Worm (Caenorhabditis elegans) whole organism, L1 larva: Measurements from ENCODE around the gene Y39A3CL.4.

ENCODE experiments used
- C04F5.9 ChIP-seq: sonication (generic microtip); optimal IDR thresholded peaks from 2 replicates; lab custom pipeline; 2016; ENCODE audit warnings: missing genetic modification characterization, missing compliant biosample characterization
- alr-1 ChIP-seq: fragments of 200-800 bp; sonication (Bioruptor generic); optimal IDR thresholded peaks from 2 replicates; lab custom pipeline; 2018; ENCODE audit warnings: borderline replicate concordance, mild to moderate bottlenecking, missing genetic modification characterization, missing compliant biosample characterization
- ama-1 ChIP-seq: fragments of 150-350 bp; optimal IDR thresholded peaks from 2 replicates; lab custom pipeline; 2014
- ceh-8 ChIP-seq: fragments of 200-800 bp; sonication (Bioruptor generic); optimal IDR thresholded peaks from 2 replicates; lab custom pipeline; 2018; ENCODE audit warnings: mild to moderate bottlenecking, missing genetic modification characterization, moderate library complexity, missing compliant biosample characterization
- dsc-1 ChIP-seq: sonication (generic microtip); optimal IDR thresholded peaks from 2 replicates; lab custom pipeline; 2016; ENCODE audit warnings: mild to moderate bottlenecking, missing genetic modification characterization, missing compliant biosample characterization
- efl-1 ChIP-seq, 4 experiments: fragments of 150-350 bp; optimal IDR thresholded peaks in 3 of 4; peaks in 1 of 4; 1 replicate in 1 of 4; 2 replicates in 3 of 4; lab custom pipeline; 2014; ENCODE audit warnings: missing biosample characterization in 2 of 4, missing genetic modification characterization in 2 of 4, missing genetic modification reagents in 2 of 4
- egl-13 ChIP-seq: sonication (generic microtip); optimal IDR thresholded peaks from 2 replicates; lab custom pipeline; 2016; ENCODE audit warnings: missing genotype, missing genetic modification reagents, missing genetic modification characterization, missing compliant biosample characterization
- egl-27 ChIP-seq, 2 experiments: fragments of 150-350 bp in 1 of 2; sonication (generic microtip); optimal IDR thresholded peaks; 3 replicates each; lab custom pipeline; 2017 to 2018; ENCODE audit warnings: missing biosample characterization in 2 of 2, missing genetic modification characterization in 2 of 2, missing genetic modification reagents in 2 of 2
- elt-3 ChIP-seq, 6 experiments: fragments of 150-350 bp in 1 of 6; sonication (generic microtip); optimal IDR thresholded peaks; 2 replicates each; lab custom pipeline; 2017 to 2018; ENCODE audit warnings: missing biosample characterization in 6 of 6, missing genetic modification characterization in 6 of 6, inconsistent platforms in 1 of 6
- ets-5 ChIP-seq: fragments of 200-800 bp; sonication (Bioruptor generic); IDR thresholded peaks from 2 replicates; pipeline ENCODE4 v1.3.6; 2022; ENCODE audit warnings: missing genetic modification characterization, missing compliant biosample characterization
- fkh-10 ChIP-seq: sonication (generic microtip); optimal IDR thresholded peaks from 2 replicates; lab custom pipeline; 2017; ENCODE audit warnings: missing biosample characterization, missing genetic modification reagents, missing genetic modification characterization
- grh-1 ChIP-seq: fragments of 200-800 bp; sonication (Bioruptor generic); IDR thresholded peaks from 2 replicates; pipeline ENCODE4 v1.3.6; 2022; ENCODE audit warnings: missing genetic modification reagents, missing genetic modification characterization, missing compliant biosample characterization
- hlh-4 ChIP-seq: sonication (generic microtip); optimal IDR thresholded peaks from 2 replicates; lab custom pipeline; 2016; ENCODE audit warnings: mild to moderate bottlenecking, missing genetic modification characterization, missing compliant biosample characterization
- jun-1 ChIP-seq: fragments of 150-350 bp; optimal IDR thresholded peaks from 2 replicates; lab custom pipeline; 2014; ENCODE audit warnings: missing biosample characterization, missing genetic modification reagents, missing genetic modification characterization
- lin-14 ChIP-seq: fragments of 200-800 bp; sonication (Bioruptor generic); optimal IDR thresholded peaks from 2 replicates; lab custom pipeline; 2018; ENCODE audit warnings: mild to moderate bottlenecking, missing genetic modification characterization, moderate library complexity, missing compliant biosample characterization
- lin-15B ChIP-seq: fragments of 150-350 bp; sonication (generic microtip); optimal IDR thresholded peaks from 3 replicates; lab custom pipeline; 2014; ENCODE audit warnings: missing biosample characterization, missing genetic modification characterization
- lsy-2 ChIP-seq, 2 experiments: fragments of 150-350 bp; optimal IDR thresholded peaks; 2 replicates each; lab custom pipeline; 2014; ENCODE audit warnings: missing biosample characterization in 2 of 2, missing genetic modification characterization in 2 of 2
- mab-9 ChIP-seq: fragments of 200-800 bp; sonication (Bioruptor generic); IDR thresholded peaks from 2 replicates; pipeline ENCODE4 v1.3.6; 2022; ENCODE audit warnings: missing genetic modification reagents, missing genetic modification characterization, missing compliant biosample characterization
- mdl-1 ChIP-seq, 2 experiments: fragments of 150-350 bp; optimal IDR thresholded peaks; 2 replicates each; lab custom pipeline; 2014 to 2017; ENCODE audit warnings: missing biosample characterization in 2 of 2, missing genetic modification characterization in 2 of 2, inconsistent platforms in 1 of 2
- mef-2 ChIP-seq: fragments of 150-350 bp; optimal IDR thresholded peaks from 2 replicates; lab custom pipeline; 2014; ENCODE audit warnings: missing biosample characterization, missing genetic modification characterization
- mep-1 ChIP-seq: fragments of 150-350 bp; optimal IDR thresholded peaks from 2 replicates; lab custom pipeline; 2014; ENCODE audit warnings: missing biosample characterization, missing genetic modification characterization
- nhr-11 ChIP-seq: fragments of 150-350 bp; optimal IDR thresholded peaks from 2 replicates; lab custom pipeline; 2014; ENCODE audit warnings: missing biosample characterization, missing genetic modification characterization
- nhr-12 ChIP-seq: sonication (generic microtip); optimal IDR thresholded peaks from 2 replicates; lab custom pipeline; 2017; ENCODE audit warnings: missing biosample characterization, missing genetic modification characterization
- nhr-28 ChIP-seq: fragments of 150-350 bp; optimal IDR thresholded peaks from 2 replicates; lab custom pipeline; 2014; ENCODE audit warnings: missing biosample characterization, missing genetic modification characterization
- nhr-71 ChIP-seq: sonication (generic microtip); optimal IDR thresholded peaks from 2 replicates; lab custom pipeline; 2016; ENCODE audit warnings: mild to moderate bottlenecking, missing genetic modification characterization, moderate library complexity, missing compliant biosample characterization
- nhr-76 ChIP-seq: sonication (generic microtip); optimal IDR thresholded peaks from 2 replicates; lab custom pipeline; 2017; ENCODE audit warnings: missing biosample characterization, missing genetic modification characterization
- nhr-77 ChIP-seq: fragments of 150-350 bp; optimal IDR thresholded peaks from 2 replicates; lab custom pipeline; 2014; ENCODE audit warnings: missing biosample characterization, missing genetic modification characterization
- nhr-84 ChIP-seq: sonication (generic microtip); optimal IDR thresholded peaks from 2 replicates; lab custom pipeline; 2017; ENCODE audit warnings: missing biosample characterization, missing genetic modification characterization
- nhr-90 ChIP-seq: sonication (generic microtip); optimal IDR thresholded peaks from 2 replicates; lab custom pipeline; 2016; ENCODE audit warnings: mild to moderate bottlenecking, missing genetic modification characterization, missing compliant biosample characterization; ENCODE audit not compliant: poor library complexity
- pax-3 ChIP-seq: fragments of 200-800 bp; sonication (Bioruptor generic); optimal IDR thresholded peaks from 2 replicates; lab custom pipeline; 2018; ENCODE audit warnings: mild to moderate bottlenecking, missing genetic modification characterization, moderate library complexity, missing compliant biosample characterization
- sox-4 ChIP-seq: sonication (generic microtip); optimal IDR thresholded peaks from 2 replicates; lab custom pipeline; 2016; ENCODE audit warnings: missing genetic modification characterization, missing compliant biosample characterization
- sptf-1 ChIP-seq: fragments of 150-350 bp; optimal IDR thresholded peaks from 2 replicates; lab custom pipeline; 2014; ENCODE audit warnings: missing biosample characterization, missing genetic modification characterization
- sup-37 ChIP-seq: fragments of 200-800 bp; sonication (Bioruptor generic); optimal IDR thresholded peaks from 2 replicates; lab custom pipeline; 2018; ENCODE audit warnings: mild to moderate bottlenecking, missing genetic modification characterization, missing compliant biosample characterization
- unc-130 ChIP-seq: fragments of 150-350 bp; optimal IDR thresholded peaks from 2 replicates; lab custom pipeline; 2017; ENCODE audit warnings: missing biosample characterization, missing genetic modification characterization, inconsistent platforms
- unc-30 ChIP-seq: sonication (generic microtip); optimal IDR thresholded peaks from 2 replicates; lab custom pipeline; 2017; ENCODE audit warnings: missing biosample characterization, missing genetic modification characterization
- unc-62 ChIP-seq: fragments of 150-350 bp; optimal IDR thresholded peaks from 2 replicates; lab custom pipeline; 2014; ENCODE audit warnings: missing biosample characterization, missing genetic modification reagents, missing genetic modification characterization
- unc-86 ChIP-seq: sonication (generic microtip); optimal IDR thresholded peaks from 2 replicates; lab custom pipeline; 2016; ENCODE audit warnings: missing genetic modification characterization, missing compliant biosample characterization
- vab-15 ChIP-seq: sonication (generic microtip); optimal IDR thresholded peaks from 2 replicates; lab custom pipeline; 2017; ENCODE audit warnings: missing genotype, mild to moderate bottlenecking, missing genetic modification characterization, missing compliant biosample characterization
- xbp-1 ChIP-seq: sonication (generic microtip); optimal IDR thresholded peaks from 2 replicates; lab custom pipeline; 2016; ENCODE audit warnings: missing genetic modification characterization, missing compliant biosample characterization
- ztf-11 ChIP-seq, 2 experiments: sonication (generic microtip); optimal IDR thresholded peaks; 2 replicates each; lab custom pipeline; 2016 to 2017; ENCODE audit warnings: missing genetic modification characterization in 2 of 2, missing biosample characterization in 1 of 2, missing compliant biosample characterization in 1 of 2

The Y39A3CL.4 gene

ce11 chrIII:1745450-1746127 lies 32.3 kb downstream of the Y39A3CL.4 start (continued):
- TF ChIP-seq xbp-1 (tag; lab: Kevin White, UChicago) = no peak
- no peak for TF ChIP-seq ets-5 (GFP tag; lab: Robert Waterston, UW)
- no peak for TF ChIP-seq hlh-4 (tag; lab: Kevin White, UChicago)
- TF ChIP-seq nhr-90 (tag; lab: Kevin White, UChicago) = no peak
- no peak for TF ChIP-seq lin-15B (tag; lab: Kevin White, UChicago)
- TF ChIP-seq lsy-2 (tag; optimal IDR thresholded peaks at IDR 0.05; lab: Kevin White, UChicago) = peak in 1 of 2 experiments; percentile 16
- no peak for TF ChIP-seq mdl-1 (tag; optimal IDR thresholded peaks at IDR 0.05; lab: Kevin White, UChicago)
- TF ChIP-seq grh-1 (GFP tag; lab: Robert Waterston, UW) = no peak

DNA sequence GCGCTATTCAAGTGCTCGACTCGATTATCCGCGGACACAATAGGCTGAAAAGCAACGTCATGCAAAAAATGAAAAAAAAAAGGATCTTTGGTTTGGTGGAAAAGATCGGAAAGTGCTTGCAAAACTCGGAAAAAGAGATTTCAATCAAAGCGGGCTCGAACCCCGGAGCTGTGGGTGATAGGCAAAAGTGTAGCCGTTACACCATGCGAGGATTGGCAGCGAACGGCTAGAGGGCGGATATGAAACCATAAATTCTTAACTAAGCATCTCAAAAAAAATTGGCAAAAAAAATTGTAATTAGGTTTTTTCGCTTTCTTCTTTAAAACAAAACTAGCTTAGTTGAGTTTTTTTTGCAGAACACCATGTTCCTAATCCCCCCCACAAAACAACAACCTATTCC lies 33.4 kb downstream of the Y39A3CL.4 start:
- TF ChIP-seq nhr-77 (tag; lab: Kevin White, UChicago) = no peak
- TF ChIP-seq dsc-1 (tag; lab: Kevin White, UChicago) = peak; percentile 22
- peak; percentile 6 for TF ChIP-seq fkh-10 (GFP tag; lab: Kevin White, UChicago)
- no peak for TF ChIP-seq efl-1 (optimal IDR thresholded peaks at IDR 0.05; lab: Kevin White, UChicago)
- TF ChIP-seq efl-1 (GFP tag; optimal IDR thresholded peaks at IDR 0.05 in 1 of 2; lab: Kevin White, UChicago) = peak in 1 of 2 experiments; percentile 45

DNA sequence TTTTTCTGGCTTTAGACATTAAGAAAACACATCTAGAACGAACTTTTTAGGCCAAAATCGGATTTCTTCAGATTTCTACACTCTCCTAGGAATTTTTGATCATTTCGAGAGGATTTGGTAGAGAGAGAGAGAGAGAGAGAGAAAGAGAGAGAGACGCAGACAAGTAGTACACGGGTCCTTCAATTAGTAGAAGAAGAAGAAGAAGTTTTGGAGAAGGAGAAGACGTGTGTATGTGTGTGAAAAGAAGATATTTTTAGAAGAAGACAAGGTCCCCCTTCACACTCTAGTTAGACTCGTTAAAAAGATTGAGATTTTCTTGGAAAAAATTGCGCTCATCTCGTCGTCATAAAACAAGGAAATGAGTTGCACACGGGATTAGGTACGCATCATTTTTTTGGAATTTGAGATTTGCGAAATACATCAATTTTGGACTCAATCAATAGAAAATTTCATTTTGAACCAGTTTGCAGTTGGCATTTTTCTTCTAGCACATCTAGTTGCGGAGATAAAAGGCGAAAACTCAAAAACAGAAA lies 34.3 kb downstream of the Y39A3CL.4 start:
- TF ChIP-seq egl-13 (tag; lab: Kevin White, UChicago) (no peak), dsc-1 (tag; lab: Kevin White, UChicago) (peak; percentile 91), unc-130 (tag; lab: Kevin White, UChicago) (no peak), xbp-1 (tag; lab: Kevin White, UChicago) (no peak), nhr-76 (tag; lab: Kevin White, UChicago) (no peak), lin-14 (peak; percentile 66), nhr-84 (no peak), nhr-12 (tag; lab: Kevin White, UChicago) (no peak), alr-1 (tag; lab: Kevin White, UChicago) (no peak), jun-1 (no peak), ets-5 (GFP tag; lab: Robert Waterston, UW) (no peak), unc-86 (tag; lab: Kevin White, UChicago) (peak; percentile 53), fkh-10 (GFP tag; lab: Kevin White, UChicago) (peak; percentile 12), nhr-28 (tag; lab: Kevin White, UChicago) (no peak), hlh-4 (tag; lab: Kevin White, UChicago) (no peak), ztf-11 (tag; optimal IDR thresholded peaks at IDR 0.05; lab: Kevin White, UChicago) (no peak), sup-37 (GFP tag; lab: Kevin White, UChicago) (no peak), unc-30 (tag; lab: Kevin White, UChicago) (no peak), unc-62 (no peak), elt-3 (tag; optimal IDR thresholded peaks at IDR 0.05; lab: Kevin White, UChicago) (no peak), vab-15 (no peak), ceh-8 (no peak), nhr-11 (tag; lab: Kevin White, UChicago) (no peak), pax-3 (tag; lab: Kevin White, UChicago) (no peak), mef-2 (tag; lab: Kevin White, UChicago) (no peak), C04F5.9 (tag; lab: Kevin White, UChicago) (no peak), mep-1 (tag; lab: Kevin White, UChicago) (no peak), sox-4 (tag; lab: Kevin White, UChicago) (no peak), nhr-71 (tag; lab: Kevin White, UChicago) (peak; percentile 31), ama-1 (lab: Kevin White, UChicago) (no peak), egl-27 (tag; optimal IDR thresholded peaks at IDR 0.05; lab: Kevin White, UChicago) (no peak), sptf-1 (tag; lab: Kevin White, UChicago) (no peak), mab-9 (GFP tag; lab: Robert Waterston, UW) (no peak)
